Worm (Caenorhabditis elegans): ENCODE measurements around the gene tmed-1.

tmed-1 gene

ce11 chrIV:12032383-12032782 lies 45.6 kb downstream of the tmed-1 start (continued):
- TF ChIP-seq Y67H2A.10 (GFP tag; conservative IDR thresholded peaks at IDR 0.05) (no peak; the same call in 1 of the 2 replicates), fkh-3 (tag; optimal IDR thresholded peaks at IDR 0.05) (peak; percentile 52), F57A8.1 (GFP tag; optimal IDR thresholded peaks at IDR 0.05) (no peak), tbp1 (GFP tag; optimal IDR thresholded peaks at IDR 0.05) (peak; percentile 62), ztf-3 (GFP tag; optimal IDR thresholded peaks at IDR 0.05) (peak; percentile 58), aptf-3 (GFP tag; IDR thresholded peaks at IDR 0.05) (no peak), Y95B8A.8 (GFP tag; IDR thresholded peaks at IDR 0.05) (peak; percentile 48; the same call in 1 of the 2 replicates), mxl-1 (tag; optimal IDR thresholded peaks at IDR 0.05) (no peak), madf-10 (tag; optimal IDR thresholded peaks at IDR 0.05) (peak; percentile 80), lin-26 (GFP tag; IDR thresholded peaks at IDR 0.05) (no peak), egrh-3 (GFP tag; IDR thresholded peaks at IDR 0.05) (peak; percentile 17; the same call in 1 of the 2 replicates), ceh-79 (tag; optimal IDR thresholded peaks at IDR 0.05) (no peak), hlh-12 (tag; optimal IDR thresholded peaks at IDR 0.05) (no peak), aptf-2 (GFP tag; conservative IDR thresholded peaks at IDR 0.05) (no peak), lin-35 (GFP tag; optimal IDR thresholded peaks at IDR 0.05) (peak in 1 of 3 experiments; percentile 67), nfya-1 (tag; optimal IDR thresholded peaks at IDR 0.05; ENCODE audit: borderline replicate concordance, insufficient read depth) (no peak), snpc-1.3 (tag; optimal IDR thresholded peaks at IDR 0.05; ENCODE audit: insufficient read depth) (no peak), B0035.1 (tag; optimal IDR thresholded peaks at IDR 0.05) (peak; percentile 64), B0019.2 (GFP tag; conservative IDR thresholded peaks at IDR 0.05) (no peak), F10E7.11 (tag; optimal IDR thresholded peaks at IDR 0.05) (no peak), lir-1 (GFP tag; conservative IDR thresholded peaks at IDR 0.05) (no peak; the same call in 1 of the 2 replicates), rpc-1 (optimal IDR thresholded peaks at IDR 0.05) (no peak), rpc-1 (tag; optimal IDR thresholded peaks at IDR 0.05) (no peak), let-526 (GFP tag; IDR thresholded peaks at IDR 0.05) (0 out of 2 replicates have a peak, but pooled peaks have one; percentile 22), D2030.7 (GFP tag; IDR thresholded peaks at IDR 0.05) (no peak), F49E8.2 (tag; optimal IDR thresholded peaks at IDR 0.05; ENCODE audit: insufficient read depth) (no peak), nhr-179 (tag; optimal IDR thresholded peaks at IDR 0.05) (no peak), nfyb-1 (GFP tag; IDR thresholded peaks at IDR 0.05) (peak; percentile 76), nhr-90 (tag; optimal IDR thresholded peaks at IDR 0.05) (peak; percentile 71), tlf-1 (GFP tag; optimal IDR thresholded peaks at IDR 0.05) (peak; percentile 65), B0336.3 (GFP tag; IDR thresholded peaks at IDR 0.05) (peak; percentile 95), madf-3 (GFP tag; IDR thresholded peaks at IDR 0.05) (no peak), nfya-2 (GFP tag; IDR thresholded peaks at IDR 0.05) (no peak), ztf-26 (tag; optimal IDR thresholded peaks at IDR 0.05) (peak; percentile 72), athp-1 (tag; optimal IDR thresholded peaks at IDR 0.05) (peak; percentile 84), T07F8.4 (tag; optimal IDR thresholded peaks at IDR 0.05) (peak; percentile 12), pha-4 (tag; optimal IDR thresholded peaks at IDR 0.05) (no peak), ztf-18 (tag; optimal IDR thresholded peaks at IDR 0.05) (peak; percentile 43), mcd-1 (GFP tag; IDR thresholded peaks at IDR 0.05) (peak; percentile 76), akir-1 (GFP tag; optimal IDR thresholded peaks at IDR 0.05) (no peak), madf-6 (GFP tag; IDR thresholded peaks at IDR 0.05) (no peak), snpc-3.4 (tag; optimal IDR thresholded peaks at IDR 0.05) (no peak), rcor-1 (GFP tag; IDR thresholded peaks at IDR 0.05) (no peak), ceh-40 (GFP tag; IDR thresholded peaks at IDR 0.05) (no peak), lsl-1 (GFP tag; optimal IDR thresholded peaks at IDR 0.05) (no peak), F22D6.2 (tag; optimal IDR thresholded peaks at IDR 0.05) (peak; percentile 71), Y56A3A.18 (GFP tag; IDR thresholded peaks at IDR 0.05) (peak; percentile 50; the same call in 1 of the 2 replicates), die-1 (tag; optimal IDR thresholded peaks at IDR 0.05) (no peak), efl-1 (GFP tag; optimal IDR thresholded peaks at IDR 0.05) (no peak), F52B5.7 (tag; optimal IDR thresholded peaks at IDR 0.05) (no peak)
